Worm (Caenorhabditis elegans) whole organism, late embryonic: Measurements from ENCODE around the gene fbxc-47.

Experiments
- F13H6.1 ChIP-seq: sonication (generic microtip); optimal IDR thresholded peaks from 2 replicates; lab custom pipeline; 2016; ENCODE audit warnings: missing genetic modification characterization, missing compliant biosample characterization
- dve-1 ChIP-seq: sonication (generic microtip); optimal IDR thresholded peaks from 2 replicates; lab custom pipeline; 2017; ENCODE audit warnings: antibody characterized with exemption, mild to moderate bottlenecking, missing genetic modification characterization, missing compliant biosample characterization
- gmeb-2 ChIP-seq: sonication (generic microtip); optimal IDR thresholded peaks from 2 replicates; lab custom pipeline; 2016; ENCODE audit warnings: missing genetic modification characterization, inconsistent platforms, missing compliant biosample characterization
- nhr-232 ChIP-seq: sonication (generic microtip); optimal IDR thresholded peaks from 2 replicates; lab custom pipeline; 2016; ENCODE audit warnings: missing genetic modification characterization, missing compliant biosample characterization
- npax-4 ChIP-seq: sonication (generic microtip); optimal IDR thresholded peaks from 2 replicates; lab custom pipeline; 2016; ENCODE audit warnings: missing genetic modification characterization, missing compliant biosample characterization
- pha-4 ChIP-seq: fragments of 150-350 bp; optimal IDR thresholded peaks from 2 replicates; lab custom pipeline; 2018; ENCODE audit warnings: missing biosample characterization, missing genetic modification reagents, missing genetic modification characterization
- unc-86 ChIP-seq: sonication (generic microtip); optimal IDR thresholded peaks from 2 replicates; lab custom pipeline; 2016; ENCODE audit warnings: missing genetic modification characterization, missing compliant biosample characterization

ce11 chrIV:3839420-3839819 lies 34.1 kb downstream of the fbxc-47 start, which contains the start of gene F28F9.2:
- TF ChIP-seq unc-86 (tag; lab: Kevin White, UChicago), result no peak
- no peak for TF ChIP-seq nhr-232 (tag; lab: Kevin White, UChicago)
- no peak for TF ChIP-seq F13H6.1 (tag; lab: Kevin White, UChicago)
- TF ChIP-seq dve-1 (tag; lab: Kevin White, UChicago), result no peak
- TF ChIP-seq gmeb-2 (tag; lab: Kevin White, UChicago), result no peak
- no peak for TF ChIP-seq npax-4 (tag; lab: Kevin White, UChicago)
- no peak for TF ChIP-seq pha-4 (tag; lab: Kevin White, UChicago)
